Worm (Caenorhabditis elegans): ENCODE data around the gene flp-13.

ce11 chrIV:7706805-7707204, 8.6 kb upstream of the flp-13 start, which contains the start of gene F33D4.4:
- no peak for TF ChIP-seq pha-4 (tag; optimal IDR thresholded peaks at IDR 0.05)
- TF ChIP-seq odd-2 (tag; optimal IDR thresholded peaks at IDR 0.05) = no peak
- TF ChIP-seq ceh-6 (GFP tag; optimal IDR thresholded peaks at IDR 0.05) = no peak
- TF ChIP-seq F13H6.1 (tag; optimal IDR thresholded peaks at IDR 0.05) = no peak
- TF ChIP-seq pqm-1 (tag; optimal IDR thresholded peaks at IDR 0.05) = no peak
- TF ChIP-seq hlh-8 (tag; optimal IDR thresholded peaks at IDR 0.05) = no peak
- no peak for TF ChIP-seq npax-4 (tag; optimal IDR thresholded peaks at IDR 0.05)
- TF ChIP-seq C08G9.2 (tag; optimal IDR thresholded peaks at IDR 0.05) = no peak
- no peak for TF ChIP-seq nhr-11 (tag; optimal IDR thresholded peaks at IDR 0.05)
- no peak for TF ChIP-seq tbx-7 (tag; optimal IDR thresholded peaks at IDR 0.05)
- no peak for TF ChIP-seq madf-2 (tag; optimal IDR thresholded peaks at IDR 0.05)
- TF ChIP-seq ceh-24 (tag; optimal IDR thresholded peaks at IDR 0.05) = no peak
- TF ChIP-seq rnt-1 (tag; optimal IDR thresholded peaks at IDR 0.05) = no peak

Data from whole organism, late embryonic.